Fruit fly (Drosophila melanogaster): Measurements from ENCODE around the gene CG33703.

CG33703 gene

dm6 chr3L:9476829-9477228 lies 35.6 kb downstream of the CG33703 start, which contains the start of the genes Uch-L5 and Jarid2:
Uch-L5 (minus strand) TSS chr3L:9476965.
Jarid2 (plus strand) TSS chr3L:9477038.
- TF ChIP-seq insv (optimal IDR thresholded peaks at IDR 0.05), result no peak
- no peak for TF ChIP-seq ttk (optimal IDR thresholded peaks at IDR 0.05)
- no peak for TF ChIP-seq h (optimal IDR thresholded peaks at IDR 0.05)
- no peak for TF ChIP-seq psq (optimal IDR thresholded peaks at IDR 0.05)
- no peak for TF ChIP-seq Myc (optimal IDR thresholded peaks at IDR 0.05)
- no peak for TF ChIP-seq Sin3A (optimal IDR thresholded peaks at IDR 0.05)

- no peak for TF ChIP-seq Myc (optimal IDR thresholded peaks at IDR 0.05)
- no peak for TF ChIP-seq insv (optimal IDR thresholded peaks at IDR 0.05)
- TF ChIP-seq psq (optimal IDR thresholded peaks at IDR 0.05), result no peak
- TF ChIP-seq ttk (optimal IDR thresholded peaks at IDR 0.05), result no peak
- TF ChIP-seq Sin3A (optimal IDR thresholded peaks at IDR 0.05), result no peak
- no peak for TF ChIP-seq h (optimal IDR thresholded peaks at IDR 0.05)
Measured at dm6 chr3L:9471151-9471903, 41.1 kb downstream of the CG33703 start.

dm6 chr3L:9469079-9469478 lies 43.4 kb downstream of the CG33703 start:
- TF ChIP-seq Sin3A (optimal IDR thresholded peaks at IDR 0.05), result no peak

dm6 chr3L:9468261-9468890 lies 44.1 kb downstream of the CG33703 start:
- TF ChIP-seq psq (optimal IDR thresholded peaks at IDR 0.05) (no peak), h (optimal IDR thresholded peaks at IDR 0.05) (no peak), Myc (optimal IDR thresholded peaks at IDR 0.05) (no peak), insv (optimal IDR thresholded peaks at IDR 0.05) (no peak), Sin3A (optimal IDR thresholded peaks at IDR 0.05) (no peak), ttk (optimal IDR thresholded peaks at IDR 0.05) (no peak)

- TF ChIP-seq insv (optimal IDR thresholded peaks at IDR 0.05) (no peak), Sin3A (optimal IDR thresholded peaks at IDR 0.05) (no peak), psq (optimal IDR thresholded peaks at IDR 0.05) (no peak), ttk (optimal IDR thresholded peaks at IDR 0.05) (no peak), Myc (optimal IDR thresholded peaks at IDR 0.05) (no peak), h (optimal IDR thresholded peaks at IDR 0.05) (no peak)
Measured at dm6 chr3L:9467763-9468206, 44.7 kb downstream of the CG33703 start.

- TF ChIP-seq Myc (optimal IDR thresholded peaks at IDR 0.05), result no peak
Measured at dm6 chr3L:9467267-9467666, 45.2 kb downstream of the CG33703 start.

dm6 chr3L:9466595-9466994 lies 45.9 kb downstream of the CG33703 start:
- TF ChIP-seq Sin3A (optimal IDR thresholded peaks at IDR 0.05) (no peak), Myc (optimal IDR thresholded peaks at IDR 0.05) (no peak), ttk (optimal IDR thresholded peaks at IDR 0.05) (no peak), insv (optimal IDR thresholded peaks at IDR 0.05) (no peak), h (optimal IDR thresholded peaks at IDR 0.05) (no peak), psq (optimal IDR thresholded peaks at IDR 0.05) (no peak)

- TF ChIP-seq h (optimal IDR thresholded peaks at IDR 0.05), result no peak
- TF ChIP-seq Myc (optimal IDR thresholded peaks at IDR 0.05), result no peak
- TF ChIP-seq insv (optimal IDR thresholded peaks at IDR 0.05), result no peak
- no peak for TF ChIP-seq Sin3A (optimal IDR thresholded peaks at IDR 0.05)
- TF ChIP-seq psq (optimal IDR thresholded peaks at IDR 0.05), result no peak
- no peak for TF ChIP-seq ttk (optimal IDR thresholded peaks at IDR 0.05)
Measured at dm6 chr3L:9465652-9466244, 46.7 kb downstream of the CG33703 start.

dm6 chr3L:9462794-9463193 lies 49.7 kb downstream of the CG33703 start:
- no peak for TF ChIP-seq h (optimal IDR thresholded peaks at IDR 0.05)

- TF ChIP-seq Myc (optimal IDR thresholded peaks at IDR 0.05) (no peak), ttk (optimal IDR thresholded peaks at IDR 0.05) (no peak), insv (optimal IDR thresholded peaks at IDR 0.05) (no peak), psq (optimal IDR thresholded peaks at IDR 0.05) (no peak), Sin3A (optimal IDR thresholded peaks at IDR 0.05) (no peak), h (optimal IDR thresholded peaks at IDR 0.05) (no peak)
Measured at dm6 chr3L:9462247-9462769, 50.2 kb downstream of the CG33703 start.
